Worm (Caenorhabditis elegans): ENCODE results near the gene srg-57.

- TF ChIP-seq ama-1 (optimal IDR thresholded peaks at IDR 0.05) = no peak
- no peak for TF ChIP-seq ama-1 (GFP tag; optimal IDR thresholded peaks at IDR 0.05)
- TF ChIP-seq mel-28 (tag; optimal IDR thresholded peaks at IDR 0.05; ENCODE audit: borderline replicate concordance) = no peak
- no peak for TF ChIP-seq unc-62 (GFP tag; optimal IDR thresholded peaks at IDR 0.05)
- TF ChIP-seq hmg-20 (GFP tag; IDR thresholded peaks at IDR 0.05) = no peak
- no peak for TF ChIP-seq snpc-4 (GFP tag; optimal IDR thresholded peaks at IDR 0.05)
- TF ChIP-seq snpc-4 (tag; optimal IDR thresholded peaks at IDR 0.05) = no peak
- TF ChIP-seq madf-3 (GFP tag; IDR thresholded peaks at IDR 0.05) = no peak
- no peak for TF ChIP-seq snpc-3.4 (tag; optimal IDR thresholded peaks at IDR 0.05)
- no peak for TF ChIP-seq nhr-80 (tag; optimal IDR thresholded peaks at IDR 0.05)
- no peak; the same call in 1 of the 2 replicates for TF ChIP-seq zfh-2 (GFP tag; conservative IDR thresholded peaks at IDR 0.05)
- TF ChIP-seq unc-130 (GFP tag; optimal IDR thresholded peaks at IDR 0.05) = no peak
Measured at ce11 chrV:2706379-2706778, 27.9 kb downstream of the srg-57 start.

Data from whole organism, young adult.